Worm (Caenorhabditis elegans): Measurements from ENCODE around the gene cdd-2.

- TF ChIP-seq flt-1 (GFP tag; IDR thresholded peaks at IDR 0.05) = no peak
- no peak for TF ChIP-seq ztf-29 (GFP tag; IDR thresholded peaks at IDR 0.05)
- no peak for TF ChIP-seq cog-1 (tag; optimal IDR thresholded peaks at IDR 0.05)
- TF ChIP-seq klf-2 (GFP tag; conservative IDR thresholded peaks at IDR 0.05) = no peak
- TF ChIP-seq tab-1 (GFP tag; IDR thresholded peaks at IDR 0.05) = no peak
- TF ChIP-seq ztf-23 (GFP tag; IDR thresholded peaks at IDR 0.05) = no peak
- TF ChIP-seq ref-1 (GFP tag; conservative IDR thresholded peaks at IDR 0.05) = no peak
- TF ChIP-seq med-1 (GFP tag; optimal IDR thresholded peaks at IDR 0.05; ENCODE audit: insufficient read depth) = no peak
- TF ChIP-seq T22C8.4 (GFP tag; IDR thresholded peaks at IDR 0.05) = no peak
Measured at ce11 chrIV:7521591-7521990, 26.1 kb downstream of the cdd-2 start.

Measured in whole organism, midembryonic.